Worm (Caenorhabditis elegans) whole organism, late embryonic: Measurements from ENCODE around the gene Y82E9BL.3.

Source experiments
- ceh-18 ChIP-seq: sonication (generic microtip); optimal IDR thresholded peaks from 2 replicates; lab custom pipeline; 2016; ENCODE audit warnings: missing genetic modification characterization, missing compliant biosample characterization
- ceh-22 ChIP-seq: sonication (generic microtip); optimal IDR thresholded peaks from 2 replicates; lab custom pipeline; 2017; ENCODE audit warnings: missing biosample characterization, missing genetic modification characterization
- ceh-34 ChIP-seq: sonication (generic microtip); optimal IDR thresholded peaks from 2 replicates; lab custom pipeline; 2016; ENCODE audit warnings: mild to moderate bottlenecking, missing genetic modification characterization, missing compliant biosample characterization
- fax-1 ChIP-seq: sonication (generic microtip); optimal IDR thresholded peaks from 2 replicates; lab custom pipeline; 2016; ENCODE audit warnings: missing genotype, missing genetic modification characterization, missing compliant biosample characterization
- hlh-15 ChIP-seq: sonication (generic microtip); optimal IDR thresholded peaks from 2 replicates; lab custom pipeline; 2016; ENCODE audit warnings: missing genetic modification characterization, missing compliant biosample characterization
- nhr-232 ChIP-seq: sonication (generic microtip); optimal IDR thresholded peaks from 2 replicates; lab custom pipeline; 2016; ENCODE audit warnings: missing genetic modification characterization, missing compliant biosample characterization

DNA sequence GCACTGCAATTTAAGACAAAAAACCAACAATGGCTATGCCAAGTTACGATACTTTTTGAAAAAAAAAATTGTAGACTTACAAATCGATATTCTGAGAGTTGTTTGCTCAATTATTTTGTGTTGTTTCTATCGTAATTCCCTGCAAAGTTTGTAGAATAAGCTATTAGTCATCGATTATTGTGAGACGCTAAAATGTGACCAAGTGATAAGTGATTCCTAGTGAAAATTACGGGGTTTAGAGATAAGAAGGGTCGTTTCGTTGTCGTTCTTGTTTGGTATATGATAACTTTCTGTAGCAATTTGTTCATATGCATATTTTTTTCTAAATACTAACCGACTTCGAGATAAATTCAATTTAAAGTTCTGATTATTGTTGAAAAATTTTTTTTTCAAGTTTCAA, 47.5 kb upstream of the Y82E9BL.3 start:
- TF ChIP-seq ceh-18 (tag; lab: Kevin White, UChicago) (no peak), nhr-232 (tag; lab: Kevin White, UChicago) (no peak), fax-1 (tag; lab: Kevin White, UChicago) (no peak), ceh-34 (tag; lab: Kevin White, UChicago) (no peak), ceh-22 (tag; lab: Kevin White, UChicago) (no peak), hlh-15 (tag; lab: Kevin White, UChicago) (no peak)
